Worm (Caenorhabditis elegans) whole organism, late embryonic: Measurements from ENCODE around the gene lgc-43.

Source experiments
- C38D4.7 ChIP-seq: fragments of 200-800 bp; sonication (Bioruptor generic); optimal IDR thresholded peaks from 2 replicates; lab custom pipeline; 2018; ENCODE audit warnings: mild to moderate bottlenecking, missing genetic modification characterization, moderate library complexity, missing compliant biosample characterization
- F13H6.1 ChIP-seq: sonication (generic microtip); optimal IDR thresholded peaks from 2 replicates; lab custom pipeline; 2016; ENCODE audit warnings: missing genetic modification characterization, missing compliant biosample characterization
- T23F11.4 ChIP-seq: fragments of 200-800 bp; sonication (Bioruptor generic); optimal IDR thresholded peaks from 2 replicates; lab custom pipeline; 2018; ENCODE audit warnings: mild to moderate bottlenecking, missing genetic modification characterization, missing compliant biosample characterization
- ama-1 ChIP-seq: fragments of 150-350 bp; optimal IDR thresholded peaks from 2 replicates; lab custom pipeline; 2014
- ets-4 ChIP-seq: sonication (generic microtip); optimal IDR thresholded peaks from 2 replicates; lab custom pipeline; 2016; ENCODE audit warnings: missing genetic modification characterization, missing compliant biosample characterization
- fkh-6 ChIP-seq: sonication (generic microtip); optimal IDR thresholded peaks from 2 replicates; lab custom pipeline; 2016; ENCODE audit warnings: missing genetic modification characterization, missing compliant biosample characterization
- lin-11 ChIP-seq: fragments of 200-800 bp; sonication (Bioruptor generic); optimal IDR thresholded peaks from 2 replicates; lab custom pipeline; 2018; ENCODE audit warnings: mild to moderate bottlenecking, missing genetic modification characterization, missing compliant biosample characterization
- pha-4 ChIP-seq: fragments of 150-350 bp; optimal IDR thresholded peaks from 2 replicates; lab custom pipeline; 2018; ENCODE audit warnings: missing biosample characterization, missing genetic modification reagents, missing genetic modification characterization
- rnt-1 ChIP-seq: sonication (generic microtip); optimal IDR thresholded peaks from 2 replicates; lab custom pipeline; 2016; ENCODE audit warnings: missing genetic modification characterization, missing compliant biosample characterization
- sdc-2 ChIP-seq: sonication (generic microtip); optimal IDR thresholded peaks from 2 replicates; lab custom pipeline; 2016; ENCODE audit warnings: missing genotype, missing genetic modification characterization, missing compliant biosample characterization
- sox-2 ChIP-seq: fragments of 200-800 bp; sonication (Bioruptor generic); IDR thresholded peaks from 2 replicates; pipeline ENCODE4 v1.3.6; 2022; ENCODE audit warnings: missing genetic modification reagents, missing genetic modification characterization, missing compliant biosample characterization

DNA sequence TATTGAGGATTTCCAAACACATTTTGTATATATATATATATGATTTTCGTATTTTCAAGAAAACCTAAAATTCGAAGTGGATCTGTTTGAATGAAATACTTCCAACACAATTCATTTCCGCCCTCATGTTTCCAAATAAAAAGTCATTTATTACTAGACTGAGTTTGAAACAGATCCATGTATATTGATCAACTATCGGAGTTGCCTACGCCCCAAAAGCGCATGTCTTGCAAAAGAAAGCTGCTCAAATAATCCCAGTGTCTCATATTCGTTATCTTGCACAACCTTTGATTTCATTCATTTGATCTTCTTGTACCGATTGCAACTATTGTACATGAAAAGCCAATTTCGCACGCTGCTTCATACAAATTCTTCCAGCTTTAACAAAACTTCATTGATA, 24.2 kb downstream of the lgc-43 start, which contains the start of gene R09H10.2:
- TF ChIP-seq pha-4 (tag; lab: Kevin White, UChicago) (no peak), F13H6.1 (tag; lab: Kevin White, UChicago) (no peak), sox-2 (GFP tag; lab: Robert Waterston, UW) (no peak), fkh-6 (tag; lab: Kevin White, UChicago) (no peak), lin-11 (tag; lab: Kevin White, UChicago) (no peak), sdc-2 (no peak), T23F11.4 (GFP tag; lab: Kevin White, UChicago) (no peak), rnt-1 (tag; lab: Kevin White, UChicago) (no peak), ets-4 (tag; lab: Kevin White, UChicago) (no peak), C38D4.7 (GFP tag; lab: Kevin White, UChicago) (no peak), ama-1 (lab: Kevin White, UChicago) (no peak)
